Fruit fly (Drosophila melanogaster) whole organism, pupa: ENCODE data around the gene CG1309.

Source experiments
- CG14655 ChIP-seq: fragments of 200-800 bp; sonication (Bioruptor generic); optimal IDR thresholded peaks from 3 replicates; lab custom pipeline; 2017; ENCODE audit warnings: mild to moderate bottlenecking, missing biosample characterization, missing genetic modification reagents, missing genetic modification characterization
- CG8301 ChIP-seq: fragments of 200-800 bp; sonication (Bioruptor generic); optimal IDR thresholded peaks from 2 replicates; lab custom pipeline; 2018; ENCODE audit warnings: missing biosample characterization, mild to moderate bottlenecking, missing genetic modification characterization
- D1 ChIP-seq: fragments of 200-800 bp; sonication (Bioruptor generic); optimal IDR thresholded peaks from 2 replicates; lab custom pipeline; 2018; ENCODE audit warnings: missing biosample characterization, mild to moderate bottlenecking, missing genetic modification characterization, moderate library complexity
- EcR ChIP-seq: fragments of 200-800 bp; sonication (Bioruptor generic); optimal IDR thresholded peaks from 3 replicates; lab custom pipeline; 2019; ENCODE audit warnings: missing biosample characterization, missing genetic modification characterization, mild to moderate bottlenecking, moderate library complexity, missing genetic modification reagents
- Pif1B ChIP-seq: fragments of 200-800 bp; sonication (Bioruptor generic); optimal IDR thresholded peaks from 3 replicates; lab custom pipeline; 2016; ENCODE audit warnings: missing biosample characterization, missing genetic modification characterization
- Snoo ChIP-seq: fragments of 200-800 bp; sonication (Bioruptor generic); optimal IDR thresholded peaks from 3 replicates; lab custom pipeline; 2017; ENCODE audit warnings: missing biosample characterization, mild to moderate bottlenecking, missing genetic modification characterization, inconsistent platforms
- rn ChIP-seq: fragments of 200-800 bp; sonication (Bioruptor generic); IDR thresholded peaks from 2 replicates; pipeline ENCODE4 v1.3.6; 2022; ENCODE audit warnings: missing biosample characterization, missing genetic modification characterization

DNA sequence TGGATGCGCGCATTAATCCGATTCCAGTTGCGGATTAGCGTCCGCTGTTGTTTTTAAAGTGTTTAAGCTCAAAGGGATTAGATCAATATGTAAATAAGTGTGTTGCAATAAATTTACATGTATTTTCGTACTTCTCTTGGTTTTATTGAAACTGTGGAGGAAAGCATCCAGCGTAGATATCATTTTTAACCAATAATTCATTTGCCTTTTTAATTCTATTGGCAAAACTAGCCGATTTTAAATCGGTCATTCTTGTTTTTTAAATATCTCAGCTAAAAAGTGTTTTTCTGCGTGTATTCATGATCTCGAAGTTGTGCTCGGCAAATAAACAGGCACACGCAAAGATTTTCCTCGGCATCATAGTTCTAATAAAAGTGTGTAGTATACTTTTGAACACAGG lies 34.1 kb downstream of the CG1309 start:
- TF ChIP-seq Snoo (no peak), EcR (GFP tag; lab: Kevin White, UChicago) (no peak), rn (no peak), CG14655 (GFP tag; lab: Kevin White, UChicago) (no peak), CG8301 (tag; lab: Kevin White, UChicago) (no peak), D1 (tag; lab: Kevin White, UChicago) (no peak), Pif1B (GFP tag; lab: Kevin White, UChicago) (no peak)
